Worm (Caenorhabditis elegans): ENCODE results near the gene Y43F8B.20.

Y43F8B.20 gene

ce11 chrV:19529168-19529567 is 20.4 kb downstream of the Y43F8B.20 start (continued):
- TF ChIP-seq ztf-25 (GFP tag; IDR thresholded peaks at IDR 0.05) = no peak
- TF ChIP-seq Y56A3A.18 (GFP tag; IDR thresholded peaks at IDR 0.05) = no peak
- TF ChIP-seq sea-2 (GFP tag; IDR thresholded peaks at IDR 0.05) = 0 out of 2 replicates have a peak, but pooled peaks have one; percentile 22
- TF ChIP-seq madf-10 (tag; optimal IDR thresholded peaks at IDR 0.05) = peak; percentile 88
- no peak for TF ChIP-seq athp-1 (tag; optimal IDR thresholded peaks at IDR 0.05)
- no peak for TF ChIP-seq B0261.1 (tag; optimal IDR thresholded peaks at IDR 0.05)
- TF ChIP-seq ets-4 (GFP tag; optimal IDR thresholded peaks at IDR 0.05) = no peak
- TF ChIP-seq cebp-2 (GFP tag; IDR thresholded peaks at IDR 0.05) = 0 out of 2 replicates have a peak, but pooled peaks have one; percentile 25
- TF ChIP-seq zfh-2 (GFP tag; conservative IDR thresholded peaks at IDR 0.05) = peak; percentile 75
- TF ChIP-seq somi-1 (GFP tag; optimal IDR thresholded peaks at IDR 0.05) = peak; percentile 97
- no peak for TF ChIP-seq madf-6 (GFP tag; IDR thresholded peaks at IDR 0.05)
- peak; percentile 53 for TF ChIP-seq repo-1 (tag; optimal IDR thresholded peaks at IDR 0.05)
- TF ChIP-seq nfya-1 (tag; optimal IDR thresholded peaks at IDR 0.05; ENCODE audit: borderline replicate concordance, insufficient read depth) = no peak
- TF ChIP-seq sptf-2 (GFP tag; optimal IDR thresholded peaks at IDR 0.05) = no peak
- TF ChIP-seq lin-26 (GFP tag; IDR thresholded peaks at IDR 0.05) = peak; percentile 23; the same call in 1 of the 2 replicates

ce11 chrV:19527565-19527964 is 22.0 kb downstream of the Y43F8B.20 start:
- TF ChIP-seq let-526 (GFP tag; IDR thresholded peaks at IDR 0.05) (peak; percentile 42; the same call in 1 of the 2 replicates), cebp-1 (GFP tag; IDR thresholded peaks at IDR 0.05) (peak; percentile 73), cebp-1 (tag; optimal IDR thresholded peaks at IDR 0.05) (peak; percentile 78), atf-7 (tag; optimal IDR thresholded peaks at IDR 0.05) (peak; percentile 86), unc-130 (GFP tag; optimal IDR thresholded peaks at IDR 0.05) (no peak), egl-44 (GFP tag; IDR thresholded peaks at IDR 0.05) (0 out of 2 replicates have a peak, but pooled peaks have one; percentile 42), F22D6.2 (tag; optimal IDR thresholded peaks at IDR 0.05) (peak; percentile 25), lin-26 (GFP tag; IDR thresholded peaks at IDR 0.05) (no peak), tbp1 (GFP tag; optimal IDR thresholded peaks at IDR 0.05) (peak; percentile 54), ztf-22 (GFP tag; optimal IDR thresholded peaks at IDR 0.05) (peak; percentile 86), pha-4 (tag; optimal IDR thresholded peaks at IDR 0.05) (no peak), tlf-1 (GFP tag; optimal IDR thresholded peaks at IDR 0.05) (peak; percentile 36), B0336.3 (GFP tag; IDR thresholded peaks at IDR 0.05) (peak; percentile 41; the same call in 1 of the 2 replicates), repo-1 (tag; optimal IDR thresholded peaks at IDR 0.05) (peak; percentile 8), snpc-4 (GFP tag; optimal IDR thresholded peaks at IDR 0.05) (no peak), snpc-4 (tag; optimal IDR thresholded peaks at IDR 0.05) (peak in 1 of 4 experiments; percentile 13), madf-3 (GFP tag; IDR thresholded peaks at IDR 0.05) (no peak), egrh-3 (GFP tag; IDR thresholded peaks at IDR 0.05) (0 out of 2 replicates have a peak, but pooled peaks have one; percentile 7), unc-62 (GFP tag; optimal IDR thresholded peaks at IDR 0.05) (peak; percentile 15), nhr-90 (tag; optimal IDR thresholded peaks at IDR 0.05) (peak; percentile 11), madf-6 (GFP tag; IDR thresholded peaks at IDR 0.05) (no peak), lin-54 (GFP tag; optimal IDR thresholded peaks at IDR 0.05) (peak; percentile 27), mcd-1 (GFP tag; IDR thresholded peaks at IDR 0.05) (peak; percentile 30; the same call in 1 of the 2 replicates), nhr-27 (tag; optimal IDR thresholded peaks at IDR 0.05) (no peak), C06A6.2 (GFP tag; conservative IDR thresholded peaks at IDR 0.05) (0 out of 2 replicates have a peak, but pooled peaks have one; percentile 22), somi-1 (GFP tag; optimal IDR thresholded peaks at IDR 0.05) (peak; percentile 8), K11D2.4 (GFP tag; IDR thresholded peaks at IDR 0.05) (peak; percentile 45; the same call in 1 of the 2 replicates), ama-1 (optimal IDR thresholded peaks at IDR 0.05) (no peak), ama-1 (GFP tag; optimal IDR thresholded peaks at IDR 0.05) (no peak), dox-1 (GFP tag; IDR thresholded peaks at IDR 0.05) (peak; percentile 76), ztf-26 (tag; optimal IDR thresholded peaks at IDR 0.05) (peak; percentile 69), nfyb-1 (GFP tag; IDR thresholded peaks at IDR 0.05) (peak; percentile 48; the same call in 1 of the 2 replicates), chd-7 (tag; optimal IDR thresholded peaks at IDR 0.05) (peak; percentile 56), xnd-1 (tag; optimal IDR thresholded peaks at IDR 0.05) (no peak), cebp-2 (GFP tag; IDR thresholded peaks at IDR 0.05) (no peak), him-1 (tag; optimal IDR thresholded peaks at IDR 0.05) (no peak), ets-4 (GFP tag; optimal IDR thresholded peaks at IDR 0.05) (peak; percentile 80), F52B5.7 (tag; optimal IDR thresholded peaks at IDR 0.05) (no peak), madf-10 (tag; optimal IDR thresholded peaks at IDR 0.05) (peak; percentile 56)

All from whole organism, young adult.